Fruit fly (Drosophila melanogaster): ENCODE measurements around the gene Ttc1.

Gene Ttc1

DNA sequence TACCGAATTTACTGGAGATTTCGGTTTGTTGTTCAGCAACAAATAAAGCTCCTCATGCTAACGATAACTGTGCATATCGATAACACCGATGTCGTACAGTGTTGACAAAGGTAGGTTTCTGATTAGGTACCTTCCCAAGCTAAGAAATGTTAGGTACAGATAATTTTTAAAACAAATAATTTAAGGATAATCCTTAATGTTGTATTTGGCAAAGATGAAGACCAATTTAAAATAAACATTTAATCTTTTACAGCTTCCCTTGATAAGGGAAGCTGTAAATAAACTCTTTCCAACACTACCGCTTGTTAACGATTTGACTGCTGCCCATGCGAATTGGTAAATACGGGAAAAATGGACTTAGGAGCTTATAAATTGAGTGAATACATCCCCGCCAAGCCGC, at the start of gene Ttc1, which contains the start of gene CG14882 (continued):
- TF ChIP-seq NK7.1 (GFP tag; optimal IDR thresholded peaks at IDR 0.05) (peak; percentile 36), dmrt99B (tag; optimal IDR thresholded peaks at IDR 0.05) (no peak), cas (GFP tag; IDR thresholded peaks at IDR 0.05) (peak; percentile 51; the same call in 1 of the 2 replicates), tin (GFP tag; optimal IDR thresholded peaks at IDR 0.05) (peak; percentile 67), vvl (GFP tag; IDR thresholded peaks at IDR 0.05) (peak; percentile 92), trem (tag; optimal IDR thresholded peaks at IDR 0.05) (peak; percentile 40), Abd-B (GFP tag; optimal IDR thresholded peaks at IDR 0.05) (no peak), Hsf (GFP tag; optimal IDR thresholded peaks at IDR 0.05) (peak; percentile 90), dpn (GFP tag; optimal IDR thresholded peaks at IDR 0.05) (peak; percentile 84 to 91), CG15601 (tag; optimal IDR thresholded peaks at IDR 0.05) (peak; percentile 68), otp (GFP tag; IDR thresholded peaks at IDR 0.05) (peak; percentile 91), cato (GFP tag; optimal IDR thresholded peaks at IDR 0.05; ENCODE audit: borderline replicate concordance) (peak; percentile 82), fd64A (GFP tag; optimal IDR thresholded peaks at IDR 0.05) (no peak), bab2 (GFP tag; optimal IDR thresholded peaks at IDR 0.05) (peak; percentile 90), CG17385 (GFP tag; optimal IDR thresholded peaks at IDR 0.05) (peak; percentile 84), slou (GFP tag; optimal IDR thresholded peaks at IDR 0.05) (peak; percentile 74), CG12071 (GFP tag; optimal IDR thresholded peaks at IDR 0.05) (no peak), br (optimal IDR thresholded peaks at IDR 0.05) (no peak), CG7357 (GFP tag; IDR thresholded peaks at IDR 0.05) (no peak), wdn (GFP tag; IDR thresholded peaks at IDR 0.05) (peak; percentile 84), sd (tag; optimal IDR thresholded peaks at IDR 0.05) (no peak), disco-r (GFP tag; optimal IDR thresholded peaks at IDR 0.05) (peak; percentile 68), Dip3 (GFP tag; optimal IDR thresholded peaks at IDR 0.05) (peak; percentile 90), D19A (tag; optimal IDR thresholded peaks at IDR 0.05) (no peak), CG13624 (GFP tag; optimal IDR thresholded peaks at IDR 0.05) (peak; percentile 93), CG13894 (tag; optimal IDR thresholded peaks at IDR 0.05) (no peak), twi (tag; optimal IDR thresholded peaks at IDR 0.05) (peak; percentile 52), E2f2 (GFP tag; IDR thresholded peaks at IDR 0.05) (peak; percentile 80), bcd (GFP tag; optimal IDR thresholded peaks at IDR 0.05) (no peak), CG13424 (tag; optimal IDR thresholded peaks at IDR 0.05) (peak; percentile 84), CG17328 (GFP tag; IDR thresholded peaks at IDR 0.05) (peak; percentile 94), bowl (GFP tag; IDR thresholded peaks at IDR 0.05) (peak; percentile 84), abd-A (tag; optimal IDR thresholded peaks at IDR 0.05) (no peak), CG13775 (GFP tag; optimal IDR thresholded peaks at IDR 0.05) (peak; percentile 85), CG3281 (GFP tag; optimal IDR thresholded peaks at IDR 0.05) (peak; percentile 73), chm (GFP tag; IDR thresholded peaks at IDR 0.05) (peak; percentile 25; the same call in 1 of the 2 replicates), CG5245 (GFP tag; optimal IDR thresholded peaks at IDR 0.05) (peak; percentile 47), Vsx1 (GFP tag; optimal IDR thresholded peaks at IDR 0.05) (no peak), btn (GFP tag; optimal IDR thresholded peaks at IDR 0.05) (peak; percentile 44), crp (GFP tag; optimal IDR thresholded peaks at IDR 0.05) (peak in 1 of 2 experiments; percentile 57), sisA (GFP tag; IDR thresholded peaks at IDR 0.05) (peak; percentile 53; the same call in 1 of the 2 replicates), Scr (GFP tag; IDR thresholded peaks at IDR 0.05; ENCODE audit: partially characterized antibody) (peak; percentile 53), inv (GFP tag; IDR thresholded peaks at IDR 0.05; ENCODE audit: partially characterized antibody) (0 out of 2 replicates have a peak, but pooled peaks have one; percentile 30), CG7556 (GFP tag; optimal IDR thresholded peaks at IDR 0.05) (peak; percentile 83), p53 (GFP tag; optimal IDR thresholded peaks at IDR 0.05) (peak; percentile 54), en (GFP tag; optimal IDR thresholded peaks at IDR 0.05) (peak; percentile 78), CG17361 (GFP tag; IDR thresholded peaks at IDR 0.05) (peak; percentile 75; the same call in 2 of the 3 replicates), Med (GFP tag) (peak; percentile 97), mirr (GFP tag; optimal IDR thresholded peaks at IDR 0.05) (peak; percentile 52), CTCF (GFP tag; optimal IDR thresholded peaks at IDR 0.05) (no peak), NFAT (GFP tag; IDR thresholded peaks at IDR 0.05) (peak; percentile 82), lilli (GFP tag; optimal IDR thresholded peaks at IDR 0.05) (peak; percentile 94)

All from whole organism, embryonic.